Fruit fly (Drosophila melanogaster) whole organism, embryonic: ENCODE measurements around the gene Best2.

Experiments
- B-H2 ChIP-seq: fragments of 200-800 bp; sonication (Bioruptor generic); optimal IDR thresholded peaks from 2 replicates; lab custom pipeline; 2018; ENCODE audit warnings: missing biosample characterization, mild to moderate bottlenecking, missing genetic modification characterization
- CG10431 ChIP-seq: fragments of 200-800 bp; sonication (Bioruptor generic); optimal IDR thresholded peaks from 3 replicates; lab custom pipeline; 2018; ENCODE audit warnings: missing biosample characterization, mild to moderate bottlenecking, missing genetic modification characterization
- CG11456 ChIP-seq: fragments of 200-800 bp; sonication (Bioruptor generic); IDR thresholded peaks from 3 replicates; pipeline ENCODE4 v1.3.6; 2022; ENCODE audit warnings: missing biosample characterization, missing genetic modification characterization
- CG11695 ChIP-seq: fragments of 200-800 bp; sonication (Bioruptor generic); IDR thresholded peaks from 3 replicates; pipeline ENCODE4 v1.3.6; 2022; ENCODE audit warnings: missing biosample characterization, missing genetic modification characterization
- CG12391 ChIP-seq: fragments of 200-800 bp; sonication (Bioruptor generic); optimal IDR thresholded peaks from 3 replicates; lab custom pipeline; 2018; ENCODE audit warnings: missing biosample characterization, mild to moderate bottlenecking, missing genetic modification characterization, moderate library complexity
- CG1529 ChIP-seq: fragments of 200-800 bp; sonication (Bioruptor generic); optimal IDR thresholded peaks from 3 replicates; lab custom pipeline; 2018; ENCODE audit warnings: missing biosample characterization, missing genetic modification characterization
- CG16779 ChIP-seq: fragments of 200-800 bp; sonication (Bioruptor generic); IDR thresholded peaks from 2 replicates; pipeline ENCODE4 v1.3.6; 2022; ENCODE audit warnings: missing biosample characterization, missing genetic modification characterization
- CG16863 ChIP-seq: fragments of 200-800 bp; sonication (Bioruptor generic); optimal IDR thresholded peaks from 3 replicates; lab custom pipeline; 2016; ENCODE audit warnings: missing biosample characterization, missing genetic modification characterization
- CG17186 ChIP-seq: fragments of 200-800 bp; sonication (Bioruptor generic); optimal IDR thresholded peaks from 3 replicates; lab custom pipeline; 2017; ENCODE audit warnings: missing biosample characterization, missing genetic modification reagents, missing genetic modification characterization
- CG18619 ChIP-seq: fragments of 200-800 bp; sonication (Bioruptor generic); optimal IDR thresholded peaks from 3 replicates; lab custom pipeline; 2017; ENCODE audit warnings: missing biosample characterization, mild to moderate bottlenecking, missing genetic modification characterization
- CG2875 ChIP-seq: fragments of 200-800 bp; sonication (Bioruptor generic); optimal IDR thresholded peaks from 2 replicates; lab custom pipeline; 2017; ENCODE audit warnings: missing biosample characterization, mild to moderate bottlenecking, missing genetic modification characterization, missing genetic modification reagents
- CG30403 ChIP-seq: fragments of 200-800 bp; sonication (Bioruptor generic); optimal IDR thresholded peaks from 3 replicates; lab custom pipeline; 2016; ENCODE audit warnings: missing biosample characterization, missing genetic modification characterization
- CG31224 ChIP-seq: fragments of 200-800 bp; sonication (Bioruptor generic); IDR thresholded peaks from 2 replicates; pipeline ENCODE4 v1.3.6; 2022; ENCODE audit warnings: missing biosample characterization, missing genetic modification characterization
- CG3281 ChIP-seq: fragments of 200-800 bp; sonication (Bioruptor generic); optimal IDR thresholded peaks from 3 replicates; lab custom pipeline; 2017; ENCODE audit warnings: missing biosample characterization, mild to moderate bottlenecking, missing genetic modification characterization
- CG3407 ChIP-seq: fragments of 200-800 bp; sonication (Bioruptor generic); optimal IDR thresholded peaks from 2 replicates; lab custom pipeline; 2018; ENCODE audit warnings: missing biosample characterization, mild to moderate bottlenecking, missing genetic modification characterization
- CG4282 ChIP-seq: fragments of 200-800 bp; sonication (Bioruptor generic); optimal IDR thresholded peaks from 2 replicates; lab custom pipeline; 2016; ENCODE audit warnings: missing biosample characterization, missing genetic modification characterization
- CG43689 ChIP-seq: fragments of 200-800 bp; sonication (Bioruptor generic); IDR thresholded peaks from 2 replicates; pipeline ENCODE4 v1.3.6; 2022; ENCODE audit warnings: missing biosample characterization, missing genetic modification characterization
- CG4404 ChIP-seq: fragments of 200-800 bp; sonication (Bioruptor generic); IDR thresholded peaks from 2 replicates; pipeline ENCODE4 v1.3.6; 2022; ENCODE audit warnings: missing biosample characterization, missing genetic modification characterization
- CG4820 ChIP-seq: fragments of 200-800 bp; sonication (Bioruptor generic); optimal IDR thresholded peaks from 3 replicates; lab custom pipeline; 2016; ENCODE audit warnings: missing biosample characterization, missing genetic modification characterization
- CG7357 ChIP-seq: fragments of 200-800 bp; sonication (Bioruptor generic); IDR thresholded peaks from 3 replicates; pipeline ENCODE4 v1.3.6; 2022; ENCODE audit warnings: missing biosample characterization, missing genetic modification characterization
- CG7786 ChIP-seq: fragments of 200-800 bp; sonication (Bioruptor generic); optimal IDR thresholded peaks from 2 replicates; lab custom pipeline; 2016; ENCODE audit warnings: missing biosample characterization, missing genetic modification characterization
- CG7928 ChIP-seq: fragments of 200-800 bp; sonication (Bioruptor generic); optimal IDR thresholded peaks from 2 replicates; lab custom pipeline; 2017; ENCODE audit warnings: missing biosample characterization, mild to moderate bottlenecking, missing genetic modification characterization
- CG8281 ChIP-seq: fragments of 200-800 bp; sonication (Bioruptor generic); optimal IDR thresholded peaks from 2 replicates; lab custom pipeline; 2018; ENCODE audit warnings: missing biosample characterization, mild to moderate bottlenecking, missing genetic modification characterization, moderate library complexity
- CG8924 ChIP-seq: fragments of 200-800 bp; optimal IDR thresholded peaks from 3 replicates; lab custom pipeline; 2019; ENCODE audit warnings: missing biosample characterization, mild to moderate bottlenecking, missing genetic modification characterization, moderate library complexity
- CG9727 ChIP-seq: fragments of 200-800 bp; sonication (Bioruptor generic); optimal IDR thresholded peaks from 3 replicates; lab custom pipeline; 2017; ENCODE audit warnings: missing biosample characterization, mild to moderate bottlenecking, missing genetic modification characterization
- D19A ChIP-seq: fragments of 200-800 bp; optimal IDR thresholded peaks from 3 replicates; lab custom pipeline; 2019; ENCODE audit warnings: missing biosample characterization, mild to moderate bottlenecking, missing genetic modification characterization, moderate library complexity
- Dll ChIP-seq: fragments of 200-800 bp; sonication (Bioruptor generic); IDR thresholded peaks from 4 replicates; pipeline ENCODE4 v1.3.6; 2022; ENCODE audit warnings: missing biosample characterization, missing genetic modification characterization; ENCODE audit not compliant: partially characterized antibody
- Drgx ChIP-seq: fragments of 200-800 bp; sonication (Bioruptor generic); IDR thresholded peaks from 2 replicates; pipeline ENCODE4 v1.3.6; 2022; ENCODE audit warnings: missing biosample characterization, missing genetic modification characterization
- Ets65A ChIP-seq: fragments of 200-800 bp; sonication (Bioruptor generic); peaks from one replicate; lab custom pipeline; 2016; ENCODE audit warnings: missing biosample characterization, missing genetic modification characterization
- HHEX ChIP-seq: fragments of 200-800 bp; sonication (Bioruptor generic); optimal IDR thresholded peaks from 3 replicates; lab custom pipeline; 2017; ENCODE audit warnings: missing biosample characterization, mild to moderate bottlenecking, missing genetic modification characterization, missing genetic modification reagents
- Hand ChIP-seq: fragments of 200-800 bp; sonication (Bioruptor generic); optimal IDR thresholded peaks from 2 replicates; lab custom pipeline; 2017; ENCODE audit warnings: mild to moderate bottlenecking, missing biosample characterization, missing genetic modification reagents, missing genetic modification characterization
- NK7.1 ChIP-seq: fragments of 200-800 bp; sonication (Bioruptor generic); optimal IDR thresholded peaks from 3 replicates; lab custom pipeline; 2016; ENCODE audit warnings: missing biosample characterization, missing genetic modification characterization
- Sox100B ChIP-seq: fragments of 200-800 bp; sonication (Bioruptor generic); optimal IDR thresholded peaks from 3 replicates; lab custom pipeline; 2018; ENCODE audit warnings: missing biosample characterization, mild to moderate bottlenecking, missing genetic modification characterization
- Usf ChIP-seq: fragments of 200-800 bp; sonication (Bioruptor generic); optimal IDR thresholded peaks from 2 replicates; lab custom pipeline; 2017; ENCODE audit warnings: missing genotype, missing biosample characterization, missing genetic modification characterization
- YL-1 ChIP-seq: fragments of 200-800 bp; sonication (Bioruptor generic); optimal IDR thresholded peaks from 3 replicates; lab custom pipeline; 2017; ENCODE audit warnings: missing biosample characterization, mild to moderate bottlenecking, missing genetic modification characterization
- amos ChIP-seq: fragments of 200-800 bp; sonication (Bioruptor generic); IDR thresholded peaks from 2 replicates; pipeline ENCODE4 v1.3.6; 2022; ENCODE audit warnings: missing biosample characterization, missing genetic modification characterization; ENCODE audit not compliant: partially characterized antibody
- bcd ChIP-seq: fragments of 200-800 bp; sonication (Bioruptor generic); optimal IDR thresholded peaks from 2 replicates; lab custom pipeline; 2017; ENCODE audit warnings: missing biosample characterization, mild to moderate bottlenecking, missing genetic modification characterization
- btn ChIP-seq: fragments of 200-800 bp; sonication (Bioruptor generic); optimal IDR thresholded peaks from 2 replicates; lab custom pipeline; 2016; ENCODE audit warnings: missing biosample characterization, missing genetic modification characterization
- cato ChIP-seq: fragments of 200-800 bp; sonication (Bioruptor generic); optimal IDR thresholded peaks from 2 replicates; lab custom pipeline; 2016; ENCODE audit warnings: missing biosample characterization, missing genetic modification characterization, borderline replicate concordance
- crol ChIP-seq: fragments of 200-800 bp; sonication (Bioruptor generic); IDR thresholded peaks from 2 replicates; pipeline ENCODE4 v1.3.6; 2022; ENCODE audit warnings: missing biosample characterization, missing genetic modification characterization
- eve ChIP-seq, 2 experiments: fragments of >200 bp; optimal IDR thresholded peaks; 2 replicates each; lab custom pipeline; 2017; ENCODE audit warnings: missing biosample characterization in 2 of 2, missing genetic modification characterization in 2 of 2
- fd102C ChIP-seq: fragments of 200-800 bp; sonication (Bioruptor generic); optimal IDR thresholded peaks from 2 replicates; lab custom pipeline; 2018; ENCODE audit warnings: missing biosample characterization, mild to moderate bottlenecking, missing genetic modification characterization, moderate library complexity
- fd3F ChIP-seq: fragments of 200-800 bp; sonication (Bioruptor generic); optimal IDR thresholded peaks from 2 replicates; lab custom pipeline; 2018; ENCODE audit warnings: missing biosample characterization, mild to moderate bottlenecking, missing genetic modification characterization, moderate library complexity
- gsb ChIP-seq: fragments of 200-800 bp; sonication (Bioruptor generic); IDR thresholded peaks from 2 replicates; pipeline ENCODE4 v1.3.6; 2022; ENCODE audit warnings: missing biosample characterization, missing genetic modification characterization
- knrl ChIP-seq: fragments of 200-800 bp; sonication (Bioruptor generic); IDR thresholded peaks from 3 replicates; pipeline ENCODE4 v1.3.6; 2022; ENCODE audit warnings: missing biosample characterization, missing genetic modification characterization; ENCODE audit not compliant: partially characterized antibody
- maf-S ChIP-seq: fragments of 200-800 bp; sonication (Bioruptor generic); optimal IDR thresholded peaks from 2 replicates; lab custom pipeline; 2016; ENCODE audit warnings: missing biosample characterization, missing genetic modification characterization
- pho ChIP-seq: fragments of 200-800 bp; sonication (Bioruptor generic); optimal IDR thresholded peaks from 2 replicates; lab custom pipeline; 2016; ENCODE audit warnings: missing biosample characterization, missing genetic modification characterization
- pzg ChIP-seq: fragments of 200-800 bp; sonication (Bioruptor generic); optimal IDR thresholded peaks from 3 replicates; lab custom pipeline; 2018; ENCODE audit warnings: missing biosample characterization, mild to moderate bottlenecking, missing genetic modification characterization, moderate library complexity
- schlank ChIP-seq: fragments of 200-800 bp; sonication (Bioruptor generic); optimal IDR thresholded peaks from 2 replicates; lab custom pipeline; 2018; ENCODE audit warnings: missing biosample characterization, mild to moderate bottlenecking, missing genetic modification characterization
- so ChIP-seq: fragments of 200-800 bp; sonication (Bioruptor generic); IDR thresholded peaks from 3 replicates; pipeline ENCODE4 v1.3.6; 2022; ENCODE audit warnings: missing biosample characterization, missing genetic modification characterization
- vfl ChIP-seq: fragments of 200-800 bp; sonication (Bioruptor generic); optimal IDR thresholded peaks from 2 replicates; lab custom pipeline; 2016; ENCODE audit warnings: missing biosample characterization, missing genetic modification characterization
- yki ChIP-seq: fragments of >200 bp; optimal IDR thresholded peaks from 3 replicates; lab custom pipeline; 2018

Gene Best2

dm6 chr3L:6217212-6217611 is 39.3 kb downstream of the Best2 start (continued):
- no peak for TF ChIP-seq crol (GFP tag; lab: Robert Waterston, UW)
- TF ChIP-seq B-H2: no peak
- TF ChIP-seq bcd: peak; percentile 36
- no peak for TF ChIP-seq schlank (tag; lab: Kevin White, UChicago)
- peak; percentile 24 for TF ChIP-seq CG8281
- TF ChIP-seq Hand (GFP tag; lab: Kevin White, UChicago): no peak
- no peak for TF ChIP-seq pzg (GFP tag; lab: Kevin White, UChicago)
- TF ChIP-seq yki (lab: Kevin White, UChicago): no peak
- no peak for TF ChIP-seq CG43689 (GFP tag; lab: Robert Waterston, UW)
- TF ChIP-seq CG18619: peak; percentile 27
- peak; percentile 53 for TF ChIP-seq CG16863 (GFP tag; lab: Kevin White, UChicago)
- TF ChIP-seq Drgx (GFP tag; lab: Robert Waterston, UW): no peak; the same call in 1 of the 2 replicates
- no peak for TF ChIP-seq vfl (GFP tag; lab: Kevin White, UChicago)
- peak; percentile 63 for TF ChIP-seq CG8924 (tag; lab: Kevin White, UChicago)
- no peak for TF ChIP-seq eve (GFP tag; optimal IDR thresholded peaks at IDR 0.05; lab: Kevin White, UChicago)
- peak; percentile 15 for TF ChIP-seq cato (GFP tag; lab: Kevin White, UChicago)
- peak; percentile 2 for TF ChIP-seq btn (GFP tag; lab: Kevin White, UChicago)
- no peak for TF ChIP-seq CG10431 (GFP tag; lab: Kevin White, UChicago)
- peak; percentile 36; the same call in 1 of the 3 replicates for TF ChIP-seq CG7357 (GFP tag; lab: Robert Waterston, UW)
- no peak for TF ChIP-seq CG16779
- TF ChIP-seq knrl (GFP tag; lab: Robert Waterston, UW): no peak
- TF ChIP-seq fd102C (GFP tag; lab: Kevin White, UChicago): no peak
- TF ChIP-seq D19A (tag; lab: Kevin White, UChicago): peak; percentile 78
- no peak for TF ChIP-seq CG11456 (GFP tag; lab: Robert Waterston, UW)
- TF ChIP-seq NK7.1 (GFP tag; lab: Kevin White, UChicago): no peak
- TF ChIP-seq maf-S: no peak
- TF ChIP-seq Sox100B (GFP tag; lab: Kevin White, UChicago): peak; percentile 67
- TF ChIP-seq CG7786 (GFP tag; lab: Kevin White, UChicago): no peak
- TF ChIP-seq CG4282: no peak
- TF ChIP-seq CG2875: peak; percentile 50
- TF ChIP-seq so: 0 out of 3 replicates have a peak, but pooled peaks have one; percentile 28
- peak; percentile 53 for TF ChIP-seq CG4404 (GFP tag; lab: Robert Waterston, UW)
- TF ChIP-seq gsb (GFP tag; lab: Robert Waterston, UW): no peak
- TF ChIP-seq HHEX (GFP tag; lab: Kevin White, UChicago): no peak
- TF ChIP-seq pho (GFP tag; lab: Kevin White, UChicago): no peak
- TF ChIP-seq CG12391 (tag; lab: Kevin White, UChicago): peak; percentile 89
- peak; percentile 29 for TF ChIP-seq CG3407 (GFP tag; lab: Kevin White, UChicago)
- peak; percentile 53 for TF ChIP-seq CG1529
- no peak for TF ChIP-seq Usf (GFP tag; lab: Kevin White, UChicago)
- peak; percentile 51 for TF ChIP-seq Ets65A (GFP tag; lab: Kevin White, UChicago)
- TF ChIP-seq CG31224 (GFP tag; lab: Robert Waterston, UW): no peak
- peak; percentile 72 for TF ChIP-seq CG4820
- TF ChIP-seq CG7928: no peak
- peak; percentile 11 for TF ChIP-seq CG3281
- peak; percentile 70 for TF ChIP-seq CG11695 (GFP tag; lab: Robert Waterston, UW)
- no peak for TF ChIP-seq fd3F (GFP tag; lab: Kevin White, UChicago)
- TF ChIP-seq Dll (GFP tag; lab: Robert Waterston, UW): no peak
- no peak for TF ChIP-seq CG17186 (GFP tag; lab: Kevin White, UChicago)
- TF ChIP-seq amos (GFP tag; lab: Robert Waterston, UW): no peak
- TF ChIP-seq YL-1 (GFP tag; lab: Kevin White, UChicago): no peak
- TF ChIP-seq CG9727 (GFP tag; lab: Kevin White, UChicago): peak; percentile 76
- TF ChIP-seq CG30403 (GFP tag; lab: Kevin White, UChicago): peak; percentile 75
